Worm (Caenorhabditis elegans) whole organism, L1 larva: ENCODE data around the gene F14B8.5.
A peak's percentile ranks its signal among the peaks of the same experiment; 100 is the strongest.
"Not testable (repeated sequence)": the region's sequence is repeated elsewhere in the genome, so short reads cannot be mapped to it uniquely, and the experiment has no call there.

Experiments used
- efl-1 ChIP-seq, 4 experiments: fragments of 150-350 bp; optimal IDR thresholded peaks in 3 of 4; peaks in 1 of 4; 1 replicate in 1 of 4; 2 replicates in 3 of 4; lab custom pipeline; 2014; ENCODE audit warnings: missing biosample characterization in 2 of 4, missing genetic modification characterization in 2 of 4, missing genetic modification reagents in 2 of 4
- hlh-17 ChIP-seq: fragments of 200-800 bp; sonication (Bioruptor generic); optimal IDR thresholded peaks from 2 replicates; lab custom pipeline; 2018; ENCODE audit warnings: missing genetic modification characterization, mild to moderate bottlenecking, missing compliant biosample characterization, moderate library complexity, borderline replicate concordance
- mef-2 ChIP-seq: fragments of 150-350 bp; optimal IDR thresholded peaks from 2 replicates; lab custom pipeline; 2014; ENCODE audit warnings: missing biosample characterization, missing genetic modification characterization
- nhr-12 ChIP-seq: sonication (generic microtip); optimal IDR thresholded peaks from 2 replicates; lab custom pipeline; 2017; ENCODE audit warnings: missing biosample characterization, missing genetic modification characterization
- nhr-28 ChIP-seq: fragments of 150-350 bp; optimal IDR thresholded peaks from 2 replicates; lab custom pipeline; 2014; ENCODE audit warnings: missing biosample characterization, missing genetic modification characterization
- nhr-84 ChIP-seq: sonication (generic microtip); optimal IDR thresholded peaks from 2 replicates; lab custom pipeline; 2017; ENCODE audit warnings: missing biosample characterization, missing genetic modification characterization
- nhr-85 ChIP-seq: sonication (generic microtip); peaks from one replicate; lab custom pipeline; 2016; ENCODE audit warnings: missing genetic modification characterization, inconsistent platforms, missing compliant biosample characterization

Gene F14B8.5

ce11 chrX:6881795-6882194 is 46.7 kb downstream of the F14B8.5 start, which contains the start of gene F41C6.6:
Gene F41C6.6 (minus strand): TSS chrX:6881895.
- TF ChIP-seq nhr-85 (tag; lab: Kevin White, UChicago); hlh-17 (GFP tag; lab: Kevin White, UChicago); nhr-28: not testable (repeated sequence)

DNA sequence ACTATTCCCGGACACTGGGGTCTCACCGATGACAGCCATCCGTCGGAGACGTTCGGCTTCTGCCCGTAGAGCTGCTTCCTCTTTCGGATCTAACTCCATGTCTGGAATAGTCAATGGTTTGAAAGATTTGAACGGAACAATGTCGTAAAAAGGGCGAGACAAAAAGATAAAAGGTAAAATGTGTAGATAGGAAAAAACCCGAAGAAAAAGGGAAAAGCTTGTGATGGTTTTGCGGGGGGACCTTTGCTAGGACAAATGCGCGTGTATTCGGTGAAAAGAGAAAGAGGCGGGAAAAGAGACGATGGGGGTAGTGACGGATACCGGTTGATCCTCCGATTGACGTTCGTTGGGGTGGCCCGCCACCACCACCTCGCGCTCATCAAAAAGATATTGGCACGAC is 51.1 kb downstream of the F14B8.5 start, which contains the start of gene col-173:
TSS of gene col-173 (minus strand) at position 101 of the 400 bp plus-strand sequence.
- TF ChIP-seq nhr-84 (tag; lab: Kevin White, UChicago) (no peak), efl-1 (optimal IDR thresholded peaks at IDR 0.05; lab: Kevin White, UChicago) (no peak), efl-1 (GFP tag; optimal IDR thresholded peaks at IDR 0.05 in 1 of 2; lab: Kevin White, UChicago) (peak in 1 of 2 experiments; percentile 46)

DNA sequence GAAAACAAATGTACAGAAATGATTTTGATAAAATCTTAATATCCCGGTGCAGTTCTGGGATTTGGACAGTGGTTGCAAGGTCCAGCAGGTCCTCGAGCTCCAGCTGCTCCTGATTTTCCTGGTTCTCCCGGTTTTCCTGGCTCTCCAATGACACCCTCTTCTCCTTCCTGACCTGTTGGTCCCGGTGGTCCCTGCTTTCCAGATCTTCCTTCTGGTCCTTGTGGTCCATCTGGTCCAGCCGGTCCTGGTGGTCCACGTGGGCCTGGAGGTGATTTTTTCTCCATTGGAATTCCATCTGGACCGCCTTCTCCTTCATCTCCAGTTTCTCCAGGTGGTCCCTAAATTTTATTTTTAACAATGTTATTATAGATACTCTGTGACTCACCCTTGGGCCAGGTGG is 53.2 kb downstream of the F14B8.5 start:
- TF ChIP-seq mef-2 (tag; lab: Kevin White, UChicago) (no peak), nhr-12 (tag; lab: Kevin White, UChicago) (no peak)
